Worm (Caenorhabditis elegans) whole organism, L4/young adult: ENCODE results near the gene ntp-1.

ENCODE experiments used
- W03F9.2 ChIP-seq: fragments of 150-350 bp; optimal IDR thresholded peaks from 2 replicates; lab custom pipeline; 2014; ENCODE audit warnings: missing biosample characterization, missing genetic modification characterization
- dao-5 ChIP-seq: sonication (generic microtip); optimal IDR thresholded peaks from 2 replicates; lab custom pipeline; 2016; ENCODE audit warnings: missing genotype, missing genetic modification characterization, moderate library complexity, missing compliant biosample characterization
- him-1 ChIP-seq: sonication (generic microtip); optimal IDR thresholded peaks from 2 replicates; lab custom pipeline; 2016; ENCODE audit warnings: missing genotype, missing genetic modification reagents, missing genetic modification characterization, missing compliant biosample characterization

The ntp-1 gene

DNA sequence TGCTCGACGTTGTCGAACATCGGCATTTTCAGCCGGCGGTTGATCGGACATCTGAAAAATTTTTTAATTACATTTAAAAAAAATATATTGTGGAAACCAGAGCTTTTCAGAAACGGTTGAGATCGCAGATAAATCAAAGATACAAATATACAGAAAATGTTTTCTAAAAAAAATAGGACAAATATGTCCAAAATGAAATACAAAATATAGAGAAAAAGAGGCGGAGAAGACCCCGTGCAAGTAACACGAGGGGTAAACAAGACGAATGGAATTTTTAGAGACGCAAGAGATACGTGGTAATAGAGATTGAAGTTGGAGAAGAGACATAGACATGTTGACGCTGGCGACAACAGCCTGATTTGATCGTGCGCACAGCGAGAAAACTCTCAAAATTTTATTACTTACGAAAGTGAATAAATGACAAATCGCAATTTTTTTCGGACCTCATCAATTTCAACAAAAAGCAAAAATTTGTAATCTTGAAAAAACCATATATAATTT is 21.1 kb upstream of the ntp-1 start, which contains the start of gene cdgs-1:
Gene cdgs-1, minus strand, starts transcription at position 51 of the 501 bp plus-strand sequence.
- TF ChIP-seq W03F9.2 (tag; lab: Kevin White, UChicago) (no peak), dao-5 (tag; lab: Kevin White, UChicago) (no peak), him-1 (tag; lab: Kevin White, UChicago) (no peak)

- TF ChIP-seq dao-5 (tag; lab: Kevin White, UChicago), result no peak
- TF ChIP-seq him-1 (tag; lab: Kevin White, UChicago), result no peak
- TF ChIP-seq W03F9.2 (tag; lab: Kevin White, UChicago), result no peak
Measured at ce11 chrIV:7812709-7813108, 18.1 kb upstream of the ntp-1 start, which contains the start of gene zgpa-1. TSS of gene zgpa-1 (minus strand) at chrIV:7812809.

- TF ChIP-seq W03F9.2 (tag; lab: Kevin White, UChicago) (no peak), dao-5 (tag; lab: Kevin White, UChicago) (no peak), him-1 (tag; lab: Kevin White, UChicago) (no peak)
Measured at ce11 chrIV:7808583-7808982, 14.0 kb upstream of the ntp-1 start, which contains the start of gene C33H5.1. TSS of gene C33H5.1 (plus strand) at chrIV:7808912.

ce11 chrIV:7804740-7805139 is 10.1 kb upstream of the ntp-1 start, which contains the start of gene C33H5.2:
TSS of gene C33H5.2 (plus strand) at chrIV:7805040.
- no peak for TF ChIP-seq dao-5 (tag; lab: Kevin White, UChicago)

- TF ChIP-seq dao-5 (tag; lab: Kevin White, UChicago), result no peak
- TF ChIP-seq him-1 (tag; lab: Kevin White, UChicago), result no peak
- no peak for TF ChIP-seq W03F9.2 (tag; lab: Kevin White, UChicago)
Measured at ce11 chrIV:7803250-7803649, 8.6 kb upstream of the ntp-1 start, which contains the start of gene C33H5.16. TSS of gene C33H5.16 (minus strand) at chrIV:7803350.

DNA sequence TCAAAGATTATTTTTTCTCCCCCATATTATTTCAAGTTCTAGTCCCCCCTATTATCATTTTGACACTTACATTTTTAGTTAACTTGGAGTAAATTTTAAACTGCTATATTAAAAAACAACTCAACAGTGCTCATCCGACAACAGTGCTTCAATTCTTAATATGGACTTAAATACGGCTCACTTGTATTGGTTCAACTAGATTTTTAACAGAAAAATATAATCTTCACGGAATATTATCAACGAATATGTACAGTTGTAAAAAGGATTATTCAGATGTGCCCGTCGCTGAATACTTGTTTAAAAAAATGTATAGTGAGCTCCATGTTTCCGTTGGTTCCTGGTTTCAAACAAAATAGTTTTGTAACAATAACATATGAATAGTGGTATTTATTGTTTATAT is 5.7 kb upstream of the ntp-1 start:
- no peak for TF ChIP-seq dao-5 (tag; lab: Kevin White, UChicago)
- no peak for TF ChIP-seq W03F9.2 (tag; lab: Kevin White, UChicago)
- no peak for TF ChIP-seq him-1 (tag; lab: Kevin White, UChicago)

ce11 chrIV:7796432-7797113 is 2.0 kb upstream of the ntp-1 start, which contains the start of gene sgo-1:
TSS of gene sgo-1 (minus strand) at chrIV:7796482.
- TF ChIP-seq dao-5 (tag; lab: Kevin White, UChicago) (no peak), him-1 (tag; lab: Kevin White, UChicago) (no peak), W03F9.2 (tag; lab: Kevin White, UChicago) (peak; percentile 52)

DNA sequence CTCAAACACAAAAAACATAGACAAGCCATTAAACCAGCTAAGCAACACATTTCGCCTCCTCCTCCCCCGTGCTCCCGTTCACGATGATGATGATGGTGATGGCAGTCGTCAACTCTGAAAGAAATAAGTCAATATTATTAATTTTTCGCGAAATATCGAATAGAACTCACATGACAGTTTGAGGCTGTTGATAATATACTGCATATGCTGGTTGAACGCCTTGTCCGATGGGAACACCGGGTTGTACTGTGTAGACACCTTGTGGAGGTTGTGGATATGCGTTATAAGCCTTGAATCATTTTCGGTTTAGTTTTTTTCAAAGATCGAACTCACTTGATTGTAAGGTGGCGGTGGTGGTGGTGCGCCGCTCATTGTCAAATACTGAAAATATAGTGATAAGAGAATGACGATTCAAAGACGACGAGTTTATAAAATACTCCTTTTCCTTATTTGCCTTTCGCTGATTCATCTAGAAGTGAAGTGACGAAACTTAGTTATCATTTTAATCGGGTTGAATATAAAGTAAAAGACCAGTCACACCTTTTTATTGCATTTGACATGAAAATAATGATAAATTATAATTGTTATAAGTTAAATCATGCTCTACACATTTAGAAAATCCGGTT is 2.7 kb downstream of the ntp-1 start, which contains the start of gene C33H5.13:
Gene C33H5.13, minus strand, starts transcription at position 443 of the 626 bp plus-strand sequence.
- TF ChIP-seq dao-5 (tag; lab: Kevin White, UChicago) (no peak), W03F9.2 (tag; lab: Kevin White, UChicago) (no peak), him-1 (tag; lab: Kevin White, UChicago) (no peak)

DNA sequence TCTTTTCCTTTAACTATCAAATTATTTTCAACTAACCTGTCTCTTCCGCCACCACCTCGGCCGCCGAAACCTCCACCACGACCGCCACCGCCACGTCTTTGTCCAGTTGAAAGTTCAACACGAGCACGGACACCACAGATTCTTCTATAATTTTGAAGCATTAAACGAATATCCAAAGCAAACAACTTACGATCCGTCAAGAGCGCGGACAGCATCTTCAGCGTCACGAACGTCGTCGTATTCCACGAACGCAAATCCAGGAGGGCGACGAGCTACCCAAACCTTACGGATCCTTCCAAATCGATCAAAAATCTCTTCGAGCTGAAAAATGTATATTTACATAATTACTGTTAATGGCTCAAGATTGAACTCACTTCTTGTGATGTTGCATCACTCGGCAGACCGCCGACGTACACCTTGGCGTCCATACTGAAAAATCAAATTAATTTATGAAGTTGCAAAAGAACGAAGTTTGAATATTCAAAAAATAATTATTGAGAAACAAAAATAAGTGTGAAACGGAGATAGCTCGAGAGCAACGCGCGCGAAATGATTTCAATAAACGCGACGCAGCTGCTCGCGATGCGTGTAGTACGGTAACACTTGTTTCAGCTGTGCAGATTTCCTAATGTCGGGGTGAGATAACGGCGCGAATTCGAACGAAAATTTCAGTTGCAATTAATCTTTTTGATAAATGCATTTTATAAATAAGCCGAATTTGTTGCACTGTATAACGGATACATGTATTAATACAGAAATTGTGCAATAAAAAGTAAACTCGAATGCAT is 3.6 kb downstream of the ntp-1 start, which contains the start of gene rsp-6:
Gene rsp-6, minus strand, starts transcription at position 429 of the 788 bp plus-strand sequence.
- TF ChIP-seq dao-5 (tag; lab: Kevin White, UChicago) (no peak), W03F9.2 (tag; lab: Kevin White, UChicago) (peak; percentile 85), him-1 (tag; lab: Kevin White, UChicago) (peak; percentile 29)

ce11 chrIV:7790151-7790691 is 4.4 kb downstream of the ntp-1 start:
- no peak for TF ChIP-seq him-1 (tag; lab: Kevin White, UChicago)
- no peak for TF ChIP-seq W03F9.2 (tag; lab: Kevin White, UChicago)
- TF ChIP-seq dao-5 (tag; lab: Kevin White, UChicago), result no peak

DNA sequence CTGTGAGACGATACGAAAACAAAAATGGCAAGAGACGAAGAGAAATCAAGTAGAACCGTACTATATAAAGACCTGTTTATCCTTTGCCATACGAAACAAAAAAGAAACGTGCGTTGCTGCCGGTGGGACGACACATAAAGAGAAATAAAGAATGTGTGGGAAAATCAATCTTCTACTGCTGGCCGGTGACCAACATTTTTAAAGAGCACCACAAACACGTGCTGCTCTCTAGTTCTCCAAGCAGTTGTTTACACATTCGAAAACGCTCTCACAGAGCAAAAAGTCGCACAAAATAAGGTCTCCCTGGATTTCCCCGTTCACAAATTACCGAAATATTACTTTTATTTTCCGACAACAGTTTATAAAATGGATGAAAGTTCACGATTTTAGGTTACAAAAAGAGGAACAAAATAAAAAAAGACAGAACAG is 5.1 kb downstream of the ntp-1 start, which contains the start of gene imp-3:
Gene imp-3, minus strand, starts transcription at position 93 of the 429 bp plus-strand sequence.
- no peak for TF ChIP-seq W03F9.2 (tag; lab: Kevin White, UChicago)
- TF ChIP-seq him-1 (tag; lab: Kevin White, UChicago), result no peak
- no peak for TF ChIP-seq dao-5 (tag; lab: Kevin White, UChicago)

DNA sequence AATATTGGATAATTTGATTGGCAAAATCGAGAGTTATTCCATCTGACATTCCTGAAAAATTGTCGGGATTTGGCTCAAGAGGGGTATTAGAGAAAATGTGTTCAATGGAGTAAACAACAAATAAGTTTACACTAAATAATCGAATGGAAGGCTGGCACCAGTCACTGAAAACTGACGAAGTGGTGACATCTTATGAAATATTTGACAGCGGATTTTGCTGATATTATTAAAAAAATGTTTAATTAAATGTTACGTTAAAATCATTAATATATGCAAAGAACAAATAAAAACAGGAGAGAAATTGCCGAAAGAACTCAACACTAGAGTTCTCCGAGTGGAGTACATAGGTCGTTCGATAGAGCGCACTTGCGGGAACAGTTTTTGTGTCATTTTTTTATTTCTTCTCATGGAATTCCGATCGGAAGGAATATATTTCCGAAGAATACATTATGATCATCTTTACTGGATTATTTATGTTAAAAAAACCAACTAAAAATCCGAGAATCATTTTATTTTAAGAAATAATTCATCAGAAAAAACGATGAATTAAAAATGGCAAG is 9.0 kb downstream of the ntp-1 start, which contains the start of gene tag-322:
Gene tag-322, minus strand, starts transcription at position 51 of the 560 bp plus-strand sequence.
- no peak for TF ChIP-seq him-1 (tag; lab: Kevin White, UChicago)
- peak; percentile 73 for TF ChIP-seq W03F9.2 (tag; lab: Kevin White, UChicago)
